Worm (Caenorhabditis elegans) whole organism, L1 larva: Measurements from ENCODE around the gene egl-1.

ENCODE experiments used
- lin-15B ChIP-seq: fragments of 150-350 bp; sonication (generic microtip); optimal IDR thresholded peaks from 3 replicates; lab custom pipeline; 2014; ENCODE audit warnings: missing biosample characterization, missing genetic modification characterization
- nhr-28 ChIP-seq: fragments of 150-350 bp; optimal IDR thresholded peaks from 2 replicates; lab custom pipeline; 2014; ENCODE audit warnings: missing biosample characterization, missing genetic modification characterization
- zag-1 ChIP-seq: fragments of 150-350 bp; optimal IDR thresholded peaks from 2 replicates; lab custom pipeline; 2014; ENCODE audit warnings: missing biosample characterization, missing genetic modification characterization

DNA sequence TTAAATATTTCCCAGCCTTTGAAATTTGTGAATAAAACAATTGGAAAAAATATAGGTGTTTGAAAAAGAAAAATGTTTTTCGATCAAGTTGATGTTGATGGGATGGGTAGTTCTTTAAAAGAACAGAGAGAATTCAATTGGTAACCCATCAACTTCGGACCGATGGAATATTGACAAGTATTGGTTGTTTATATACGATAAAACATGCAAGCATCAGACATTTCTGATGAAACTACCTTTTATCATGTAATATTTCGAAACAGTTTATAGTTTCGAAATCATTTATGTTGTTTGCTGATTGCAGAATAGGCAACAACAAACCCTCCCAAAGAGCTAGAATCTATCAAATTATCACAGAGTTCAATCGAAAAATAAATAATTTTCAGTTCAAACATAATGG is 22.3 kb downstream of the egl-1 start:
- TF ChIP-seq nhr-28 (tag; lab: Kevin White, UChicago): no peak
- TF ChIP-seq zag-1 (tag; lab: Kevin White, UChicago): no peak
- no peak for TF ChIP-seq lin-15B (tag; lab: Kevin White, UChicago)
